Fruit fly (Drosophila melanogaster): ENCODE measurements around the gene CG17202.

CG17202 gene

DNA sequence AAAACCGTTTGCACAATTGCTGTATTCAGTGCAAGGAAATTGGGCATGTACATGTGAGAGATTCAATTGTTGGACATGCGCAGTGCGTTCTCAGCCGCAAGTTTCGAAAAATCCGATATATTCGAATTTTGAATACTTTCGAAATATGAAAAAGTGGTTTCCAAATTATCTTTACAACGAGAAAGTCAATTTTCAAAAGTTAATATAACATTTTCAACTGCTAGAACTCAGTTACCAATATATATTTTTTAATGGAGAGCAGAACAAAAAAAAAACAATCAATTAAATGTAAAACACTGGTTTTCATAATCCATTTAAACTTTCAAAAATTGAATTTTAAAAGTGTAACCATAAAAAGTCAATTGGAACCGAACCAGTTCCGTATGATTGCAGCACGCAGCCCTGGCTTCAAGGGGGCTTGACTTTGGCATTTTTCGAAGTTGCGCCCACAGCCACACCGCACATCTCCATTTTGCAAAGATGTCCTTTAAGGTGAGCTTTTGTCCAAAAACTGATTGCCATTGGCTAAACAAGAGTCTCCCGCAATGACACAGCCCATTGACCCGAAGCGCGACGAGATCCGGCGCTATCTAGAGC, at the start of gene CG17202, which contains the start of gene Scgbeta:
Gene CG17202 (plus strand): TSS at position 390 of the 597 bp plus-strand sequence.
Gene Scgbeta (minus strand): TSS at position 51 of the 597 bp plus-strand sequence.
- no peak for TF ChIP-seq Myc (optimal IDR thresholded peaks at IDR 0.05)
- TF ChIP-seq psq (optimal IDR thresholded peaks at IDR 0.05) = no peak
- no peak for TF ChIP-seq Sin3A (optimal IDR thresholded peaks at IDR 0.05)
- TF ChIP-seq insv (optimal IDR thresholded peaks at IDR 0.05) = no peak
- no peak for TF ChIP-seq h (optimal IDR thresholded peaks at IDR 0.05)
- no peak for TF ChIP-seq ttk (optimal IDR thresholded peaks at IDR 0.05)

DNA sequence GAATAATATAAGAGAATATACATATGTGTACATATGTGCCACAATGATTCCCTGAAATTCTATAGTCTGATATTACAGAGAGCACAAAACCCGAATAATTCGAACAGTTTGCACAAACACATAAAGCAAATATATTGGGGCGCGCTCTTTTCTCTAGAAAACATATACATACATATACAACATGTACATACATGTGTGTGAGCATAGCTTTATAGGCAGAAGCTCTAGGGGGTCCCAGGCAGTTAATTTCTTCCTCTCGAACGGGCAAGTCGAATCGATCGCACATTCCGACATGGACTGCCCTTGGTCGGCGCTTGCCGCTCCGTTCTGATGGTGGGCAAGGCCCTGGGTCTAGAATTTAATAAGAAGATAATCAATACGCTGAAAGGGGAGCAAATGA, 49.8 kb upstream of the CG17202 start, which contains the start of gene GstD3:
Gene GstD3 (plus strand): TSS at position 269 of the 400 bp plus-strand sequence.
- no peak for TF ChIP-seq Sin3A (optimal IDR thresholded peaks at IDR 0.05)
- no peak for TF ChIP-seq ttk (optimal IDR thresholded peaks at IDR 0.05)
- TF ChIP-seq insv (optimal IDR thresholded peaks at IDR 0.05) = no peak
- TF ChIP-seq Myc (optimal IDR thresholded peaks at IDR 0.05) = no peak
- no peak for TF ChIP-seq psq (optimal IDR thresholded peaks at IDR 0.05)
- TF ChIP-seq h (optimal IDR thresholded peaks at IDR 0.05) = no peak

DNA sequence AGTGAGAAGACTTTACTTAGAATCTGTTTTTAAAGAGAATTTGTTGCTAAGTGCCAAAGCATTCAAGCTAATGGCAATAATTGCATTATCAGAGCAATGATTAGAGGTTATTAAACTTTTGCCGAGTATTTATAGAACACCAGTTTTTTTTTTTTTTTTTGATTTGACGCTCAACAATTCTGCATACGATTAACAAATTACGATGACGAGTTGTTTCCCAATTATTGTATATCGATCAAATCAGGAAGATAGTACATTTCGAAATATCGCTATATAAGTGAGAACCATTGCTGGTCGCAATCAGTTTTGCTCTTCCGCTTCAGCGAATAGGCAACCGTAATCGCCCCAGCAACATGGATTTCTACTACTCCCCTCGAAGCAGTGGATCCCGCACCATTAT, 48.8 kb upstream of the CG17202 start, which contains the start of gene GstD4:
Gene GstD4 (plus strand): TSS at position 301 of the 400 bp plus-strand sequence.
- TF ChIP-seq insv (optimal IDR thresholded peaks at IDR 0.05) (no peak), Sin3A (optimal IDR thresholded peaks at IDR 0.05) (no peak), Myc (optimal IDR thresholded peaks at IDR 0.05) (no peak)

DNA sequence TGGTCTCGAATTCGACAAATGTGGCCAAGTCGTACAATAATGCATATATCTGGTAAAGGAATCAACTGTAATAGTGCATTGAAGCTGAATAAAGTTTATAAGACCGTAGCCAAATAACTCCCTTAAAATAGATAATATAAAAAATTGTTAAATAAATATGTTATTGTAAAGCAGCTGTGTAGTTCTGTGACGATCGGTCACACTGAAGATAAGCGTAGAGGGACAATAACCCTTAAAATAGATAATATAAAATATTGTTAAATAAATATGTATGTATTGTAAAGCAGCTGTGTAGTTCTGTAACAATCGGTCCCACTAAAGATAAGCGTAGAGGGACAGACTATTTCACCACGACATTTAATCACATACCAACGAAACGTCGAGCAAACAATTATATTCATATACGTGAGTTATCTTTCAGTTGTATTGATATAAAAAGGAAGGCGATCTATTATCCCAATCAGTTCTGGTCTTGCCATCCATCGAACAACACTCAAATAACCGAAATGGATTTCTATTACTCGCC, 47.2 kb upstream of the CG17202 start, which contains the start of gene GstD5:
Gene GstD5 (plus strand): TSS at position 476 of the 526 bp plus-strand sequence.
- TF ChIP-seq insv (optimal IDR thresholded peaks at IDR 0.05) = no peak
- no peak for TF ChIP-seq Sin3A (optimal IDR thresholded peaks at IDR 0.05)
- TF ChIP-seq ttk (optimal IDR thresholded peaks at IDR 0.05) = no peak
- no peak for TF ChIP-seq h (optimal IDR thresholded peaks at IDR 0.05)
- TF ChIP-seq psq (optimal IDR thresholded peaks at IDR 0.05) = no peak
- no peak for TF ChIP-seq Myc (optimal IDR thresholded peaks at IDR 0.05)

DNA sequence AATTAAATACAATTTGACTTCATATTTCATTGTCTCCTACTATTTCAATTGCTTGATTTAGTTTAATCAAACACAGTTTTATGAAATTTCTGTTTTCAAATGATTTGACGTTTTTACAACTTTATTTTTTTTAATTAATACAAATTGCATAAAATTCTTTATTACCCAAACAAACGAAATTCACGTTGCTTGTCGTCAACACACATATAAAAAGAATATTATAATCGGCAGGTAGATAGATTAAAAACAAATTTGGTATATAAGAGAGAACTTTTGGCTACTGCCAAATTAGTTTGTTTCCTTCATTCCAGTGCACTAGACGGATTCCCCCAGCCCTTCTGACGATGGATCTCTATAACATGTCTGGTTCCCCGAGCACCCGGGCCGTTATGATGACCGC, 45.7 kb upstream of the CG17202 start, which contains the start of gene GstD6:
Gene GstD6 (plus strand): TSS at position 301 of the 400 bp plus-strand sequence.
- TF ChIP-seq psq (optimal IDR thresholded peaks at IDR 0.05) = no peak
- TF ChIP-seq insv (optimal IDR thresholded peaks at IDR 0.05) = no peak

DNA sequence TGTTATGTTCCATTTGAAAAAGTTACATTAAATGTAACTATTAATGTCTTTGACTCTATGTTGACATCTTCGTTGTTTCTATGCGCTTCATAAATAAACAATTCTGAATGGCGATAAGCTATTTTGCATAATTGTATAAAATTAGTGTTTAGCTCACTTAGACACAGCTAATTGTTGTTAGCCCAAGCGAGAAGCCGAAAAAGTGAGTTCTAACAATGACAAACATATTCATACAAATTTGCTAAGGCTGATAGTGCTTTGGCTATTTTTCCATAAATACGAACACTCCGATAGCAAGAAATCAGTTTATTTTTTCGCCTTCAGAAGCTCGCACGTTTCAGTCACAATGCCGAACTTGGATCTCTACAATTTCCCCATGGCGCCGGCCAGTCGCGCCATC, 44.4 kb upstream of the CG17202 start, which contains the start of gene GstD7:
Gene GstD7 (plus strand): TSS at position 301 of the 400 bp plus-strand sequence.
- TF ChIP-seq Myc (optimal IDR thresholded peaks at IDR 0.05) (no peak), h (optimal IDR thresholded peaks at IDR 0.05) (no peak), Sin3A (optimal IDR thresholded peaks at IDR 0.05) (no peak), insv (optimal IDR thresholded peaks at IDR 0.05) (no peak), psq (optimal IDR thresholded peaks at IDR 0.05) (no peak), ttk (optimal IDR thresholded peaks at IDR 0.05) (no peak)

DNA sequence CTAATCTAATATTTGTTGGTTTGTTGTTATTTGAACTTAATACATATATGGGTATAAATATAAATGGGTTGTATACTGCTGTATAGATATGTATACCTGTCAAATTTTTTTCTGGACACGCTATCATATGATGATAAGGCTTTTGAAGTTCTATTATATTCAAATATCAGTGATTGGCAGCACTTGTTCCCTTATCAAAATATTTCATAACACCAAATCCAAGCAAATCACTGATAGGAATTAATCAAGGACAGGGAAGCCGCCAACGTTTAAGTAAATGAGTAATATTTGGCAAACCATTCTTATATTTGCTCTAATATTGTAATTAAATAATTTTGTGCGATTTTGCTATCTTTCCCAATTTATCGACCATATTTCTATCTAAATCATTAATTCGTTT, 43.3 kb upstream of the CG17202 start:
- TF ChIP-seq Myc (optimal IDR thresholded peaks at IDR 0.05) (no peak), Sin3A (optimal IDR thresholded peaks at IDR 0.05) (no peak), insv (optimal IDR thresholded peaks at IDR 0.05) (no peak), h (optimal IDR thresholded peaks at IDR 0.05) (no peak)

DNA sequence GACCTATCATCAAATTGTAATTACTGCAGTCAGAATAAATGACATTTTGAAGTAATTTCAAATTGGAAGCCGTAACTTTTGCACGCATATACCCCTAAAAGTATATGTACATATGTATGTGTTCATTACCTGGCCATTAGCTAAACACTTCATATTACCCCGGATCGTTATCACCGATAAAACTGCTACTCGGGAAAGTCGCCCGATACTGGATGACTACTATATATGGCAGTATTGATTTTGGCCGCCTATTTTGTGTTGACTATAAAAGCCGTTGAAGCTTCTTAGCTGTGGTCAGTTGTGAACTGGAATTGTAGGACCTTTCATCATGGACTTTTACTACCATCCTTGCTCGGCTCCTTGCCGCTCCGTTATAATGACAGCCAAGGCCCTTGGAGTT, 42.9 kb upstream of the CG17202 start, which contains the start of gene GstD8:
Gene GstD8 (plus strand): TSS at position 301 of the 400 bp plus-strand sequence.
- TF ChIP-seq Sin3A (optimal IDR thresholded peaks at IDR 0.05) = no peak
- no peak for TF ChIP-seq psq (optimal IDR thresholded peaks at IDR 0.05)
- no peak for TF ChIP-seq ttk (optimal IDR thresholded peaks at IDR 0.05)
- no peak for TF ChIP-seq insv (optimal IDR thresholded peaks at IDR 0.05)
- no peak for TF ChIP-seq Myc (optimal IDR thresholded peaks at IDR 0.05)

DNA sequence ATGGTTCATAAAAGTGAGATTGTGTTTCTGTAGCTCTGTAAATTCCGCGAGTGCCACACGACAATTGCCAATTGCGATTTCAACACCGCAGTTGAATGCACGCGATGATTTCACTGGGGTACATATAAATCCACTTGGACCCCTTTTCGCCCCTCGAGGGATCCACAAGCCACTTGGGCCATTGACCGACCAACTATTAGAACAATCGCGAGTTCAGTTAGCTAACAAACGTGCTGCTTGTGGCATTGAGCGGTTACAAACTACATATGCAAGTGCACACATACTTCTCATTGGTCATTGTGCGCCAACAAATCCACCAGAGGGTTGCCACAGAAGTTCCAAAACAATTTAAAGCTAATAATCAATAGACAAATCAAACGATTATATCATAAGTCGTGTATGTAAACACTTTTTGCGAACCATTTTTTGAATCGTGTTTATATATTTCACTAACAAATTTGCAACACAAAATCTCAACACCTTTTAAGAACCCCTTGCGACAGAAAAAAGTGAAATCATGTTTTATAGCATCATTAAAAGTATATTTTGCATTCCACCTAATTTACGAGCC, 41.4 kb upstream of the CG17202 start:
- no peak for TF ChIP-seq Myc (optimal IDR thresholded peaks at IDR 0.05)

DNA sequence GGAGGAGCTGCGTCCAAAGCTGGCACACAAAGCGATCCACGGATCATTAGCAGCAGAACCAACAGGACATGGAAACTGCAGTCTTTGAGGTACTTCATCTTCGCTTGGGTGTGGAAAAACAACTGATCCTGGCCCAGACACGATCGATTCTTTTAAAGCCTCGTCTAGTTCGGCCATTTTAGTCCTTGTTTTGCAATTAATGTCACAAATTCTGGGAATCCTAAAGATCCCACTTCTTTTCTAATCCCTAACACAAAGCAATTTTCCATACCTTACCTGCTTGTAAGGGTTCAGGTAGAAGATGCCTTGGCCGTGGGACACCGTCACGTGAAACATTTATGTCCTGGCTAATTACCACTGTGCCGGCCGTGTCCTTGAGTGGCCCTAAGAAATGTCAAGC, 40.0 kb upstream of the CG17202 start, which contains the start of gene CG10035:
Gene CG10035 (minus strand): TSS at position 129 of the 400 bp plus-strand sequence.
- TF ChIP-seq Sin3A (optimal IDR thresholded peaks at IDR 0.05) (no peak), psq (optimal IDR thresholded peaks at IDR 0.05) (no peak), insv (optimal IDR thresholded peaks at IDR 0.05) (no peak), ttk (optimal IDR thresholded peaks at IDR 0.05) (no peak), Myc (optimal IDR thresholded peaks at IDR 0.05) (no peak), h (optimal IDR thresholded peaks at IDR 0.05) (no peak)

DNA sequence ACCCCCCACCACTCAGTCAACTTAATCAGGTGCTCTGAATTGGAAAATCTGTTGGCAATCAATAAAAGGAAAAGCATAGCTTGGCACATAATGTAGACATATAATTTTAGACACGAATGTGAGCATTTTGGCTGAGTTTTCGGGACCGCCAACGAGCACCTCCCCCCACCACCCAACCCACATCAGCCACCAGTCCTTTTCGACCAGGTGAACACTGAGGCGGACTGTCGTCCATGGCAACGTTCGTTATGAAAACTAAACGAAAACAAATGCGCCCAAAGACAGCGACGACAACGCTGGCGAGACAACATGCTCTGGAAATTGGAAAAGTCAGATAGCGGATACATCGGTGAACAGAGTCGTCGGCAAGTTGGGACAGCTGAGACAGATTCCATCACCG, 39.5 kb upstream of the CG17202 start, which contains the start of gene GstD11:
Gene GstD11 (plus strand): TSS at position 301 of the 400 bp plus-strand sequence.
- TF ChIP-seq Sin3A (optimal IDR thresholded peaks at IDR 0.05) = no peak
- TF ChIP-seq psq (optimal IDR thresholded peaks at IDR 0.05) = no peak
- TF ChIP-seq Myc (optimal IDR thresholded peaks at IDR 0.05) = no peak
- no peak for TF ChIP-seq ttk (optimal IDR thresholded peaks at IDR 0.05)
- no peak for TF ChIP-seq insv (optimal IDR thresholded peaks at IDR 0.05)
- TF ChIP-seq h (optimal IDR thresholded peaks at IDR 0.05) = no peak

DNA sequence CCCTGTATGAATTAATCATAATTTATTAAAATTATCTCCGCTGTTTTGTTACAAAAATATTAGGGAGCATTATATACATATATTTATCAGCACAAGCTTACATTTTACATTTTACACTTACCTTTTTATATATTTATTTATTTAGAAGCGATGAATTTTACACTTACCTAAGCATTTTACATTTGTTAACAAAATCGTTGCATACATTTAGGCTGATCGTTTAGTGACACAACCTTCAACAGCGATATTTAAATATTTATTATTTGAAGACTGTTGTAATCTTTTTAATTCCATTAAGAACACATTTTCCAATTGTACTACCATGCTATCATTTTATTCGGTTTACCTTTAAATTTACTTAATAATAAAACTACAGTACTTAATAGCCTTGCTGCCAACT, 38.8 kb upstream of the CG17202 start:
- TF ChIP-seq insv (optimal IDR thresholded peaks at IDR 0.05) (no peak), ttk (optimal IDR thresholded peaks at IDR 0.05) (no peak), Sin3A (optimal IDR thresholded peaks at IDR 0.05) (no peak), h (optimal IDR thresholded peaks at IDR 0.05) (no peak), psq (optimal IDR thresholded peaks at IDR 0.05) (no peak), Myc (optimal IDR thresholded peaks at IDR 0.05) (no peak)
